Worm (Caenorhabditis elegans): Measurements from ENCODE around the gene M142.5.

ce11 chrIII:10923539-10923938 lies 7.5 kb upstream of the M142.5 start:
- no peak for TF ChIP-seq ama-1 (optimal IDR thresholded peaks at IDR 0.05)
- TF ChIP-seq nhr-12 (tag; optimal IDR thresholded peaks at IDR 0.05), result no peak
- no peak for TF ChIP-seq ztf-4 (tag; optimal IDR thresholded peaks at IDR 0.05)
- TF ChIP-seq sma-3 (GFP tag; optimal IDR thresholded peaks at IDR 0.05), result no peak
- TF ChIP-seq lsy-2 (tag; optimal IDR thresholded peaks at IDR 0.05), result no peak
- no peak for TF ChIP-seq unc-39 (tag; optimal IDR thresholded peaks at IDR 0.05)
- no peak for TF ChIP-seq ztf-11 (tag; optimal IDR thresholded peaks at IDR 0.05)
- no peak for TF ChIP-seq ceh-16 (tag; optimal IDR thresholded peaks at IDR 0.05)
- TF ChIP-seq zag-1 (tag; optimal IDR thresholded peaks at IDR 0.05), result no peak
- no peak for TF ChIP-seq nhr-11 (tag; optimal IDR thresholded peaks at IDR 0.05)
- TF ChIP-seq skn-1 (tag; optimal IDR thresholded peaks at IDR 0.05), result no peak
- no peak for TF ChIP-seq fos-1 (tag; optimal IDR thresholded peaks at IDR 0.05)
- no peak for TF ChIP-seq R02D3.7 (tag; optimal IDR thresholded peaks at IDR 0.05)
- no peak for TF ChIP-seq F13H6.1 (tag; optimal IDR thresholded peaks at IDR 0.05)

Measured in whole organism, L2 larva.